Fruit fly (Drosophila melanogaster): ENCODE results near the gene CG3224.

Gene CG3224

DNA sequence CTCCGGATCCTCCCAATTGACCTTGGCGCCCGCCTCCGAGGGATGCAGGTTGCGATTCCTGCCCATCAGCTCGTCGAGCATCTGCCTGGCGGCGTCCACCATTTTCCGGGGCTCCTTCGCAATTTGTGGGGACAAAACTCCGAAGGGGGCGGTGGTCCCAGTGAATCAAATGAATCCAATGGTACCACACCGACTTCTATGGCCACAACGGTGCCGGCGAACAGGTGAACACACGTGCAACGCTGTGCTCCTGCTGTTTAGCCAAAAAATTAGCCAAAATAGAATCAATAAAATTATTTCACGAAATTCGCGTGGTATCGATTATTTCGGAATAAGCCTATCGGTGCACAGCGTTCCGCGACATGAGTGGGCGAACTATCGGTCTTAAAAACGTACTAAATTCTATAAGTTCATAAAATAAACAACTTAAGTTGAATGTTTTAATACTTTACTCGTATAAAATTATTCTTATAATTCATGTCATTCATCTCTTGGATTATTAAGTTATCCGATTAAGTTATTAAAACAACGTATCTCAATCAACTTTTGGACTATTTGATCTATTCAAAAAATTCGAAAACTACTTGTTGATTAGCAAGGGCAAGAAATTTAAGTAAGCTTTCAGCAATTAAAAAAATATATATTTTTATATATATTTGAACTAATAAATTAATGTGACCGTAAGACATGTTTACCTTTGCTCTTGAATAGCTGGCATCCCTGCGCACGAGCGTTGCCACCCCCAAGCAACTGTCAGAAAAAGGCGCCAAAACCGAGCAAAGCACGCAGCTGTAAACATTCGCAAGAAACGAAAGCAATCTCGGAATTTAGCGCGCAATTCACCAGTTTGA is 12.6 kb upstream of the CG3224 start, which contains the start of the genes CG3198 and Mcm6:
CG3198 (minus strand) TSS at position 337 of the 851 bp plus-strand sequence.
Mcm6 (plus strand) TSS at position 751 of the 851 bp plus-strand sequence.
- no peak for TF ChIP-seq noc (tag; optimal IDR thresholded peaks at IDR 0.05)

DNA sequence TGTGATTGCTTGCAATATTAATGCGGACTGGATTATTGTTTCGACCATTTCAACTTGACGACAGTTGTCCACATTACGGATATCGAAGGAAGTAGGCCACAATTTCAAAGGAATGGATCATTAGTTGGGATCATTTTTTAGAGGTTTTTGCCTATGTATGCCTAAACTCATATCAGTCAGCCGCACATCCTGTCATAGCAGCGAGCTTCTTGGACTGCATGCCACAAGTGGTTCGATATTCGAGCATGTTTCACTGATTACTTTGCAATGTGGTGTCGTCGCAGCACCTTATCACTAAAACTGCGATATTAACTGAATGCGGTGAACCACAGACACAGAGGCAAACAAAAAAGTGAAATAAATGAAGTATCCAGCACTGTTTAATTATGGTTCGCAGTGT is 2.7 kb upstream of the CG3224 start:
- TF ChIP-seq noc (tag; optimal IDR thresholded peaks at IDR 0.05): no peak

DNA sequence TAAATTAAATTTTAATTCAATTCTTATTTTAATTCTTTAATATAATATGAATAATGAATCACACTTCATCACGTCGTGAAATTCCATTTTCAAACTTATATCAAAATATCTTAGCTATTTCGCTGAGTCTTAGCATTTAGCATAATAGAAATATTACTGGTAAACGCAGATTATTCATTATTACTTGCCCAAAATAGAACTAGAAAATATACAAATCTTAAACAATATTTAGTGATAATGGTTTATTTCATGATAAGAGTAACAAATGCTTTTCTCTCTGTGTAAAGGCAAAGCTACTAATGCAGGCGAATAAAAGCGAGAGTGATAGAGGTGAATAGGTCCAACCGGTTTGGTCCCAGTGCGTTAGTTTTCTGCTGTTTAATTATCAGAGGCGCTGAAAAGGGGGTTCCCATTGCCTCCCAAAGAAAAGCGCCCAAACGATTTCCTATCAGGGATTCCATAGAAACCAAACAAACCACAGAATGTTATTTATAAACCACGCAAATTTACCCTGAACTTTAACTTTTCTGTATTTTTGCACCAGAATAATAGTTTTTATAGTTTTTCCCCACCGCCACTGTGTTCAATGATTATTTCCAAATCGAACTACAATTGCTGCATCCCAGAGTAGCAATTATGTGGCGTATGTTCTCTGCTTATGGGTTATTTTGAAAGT is 1.8 kb upstream of the CG3224 start:
- TF ChIP-seq noc (tag; optimal IDR thresholded peaks at IDR 0.05): no peak

DNA sequence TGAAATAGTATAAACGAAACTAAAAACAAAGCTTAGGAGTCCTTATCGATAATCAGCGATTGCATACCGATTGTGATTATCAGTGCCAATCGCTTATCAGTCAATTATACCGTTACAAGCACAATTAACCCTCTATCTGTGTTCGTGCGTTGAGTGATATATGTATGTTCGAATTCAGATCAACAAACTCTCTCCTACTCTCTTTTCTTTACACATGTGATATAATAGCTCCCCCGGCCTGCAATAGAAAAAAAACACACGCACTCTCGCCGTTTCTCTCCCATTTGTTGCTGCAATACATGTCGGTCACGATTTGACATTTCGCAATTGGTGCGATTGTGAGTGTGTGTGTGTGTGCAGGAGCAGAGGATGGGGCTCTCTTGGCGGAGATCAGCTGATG is 1.1 kb upstream of the CG3224 start:
- TF ChIP-seq noc (tag; optimal IDR thresholded peaks at IDR 0.05): no peak

DNA sequence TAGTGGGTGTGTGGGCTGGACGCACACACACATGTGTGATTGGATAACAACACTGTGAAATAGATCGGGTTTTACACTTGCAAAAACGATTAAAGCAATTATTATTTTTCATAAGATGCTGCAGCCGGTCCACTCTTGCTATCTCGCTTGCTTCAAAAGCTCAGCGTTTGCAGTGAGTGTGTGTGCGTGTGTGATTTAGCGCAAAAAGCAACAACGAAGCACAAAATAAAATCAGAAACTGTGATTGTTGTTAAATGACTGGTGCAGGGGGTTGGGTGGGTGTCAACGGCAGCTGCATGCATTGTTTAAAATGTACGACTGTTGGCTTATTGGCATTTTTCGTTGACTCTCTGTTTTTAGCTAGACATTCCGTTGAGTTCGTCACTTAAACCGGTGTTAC is 618 bp upstream of the CG3224 start:
- TF ChIP-seq noc (tag; optimal IDR thresholded peaks at IDR 0.05): no peak

DNA sequence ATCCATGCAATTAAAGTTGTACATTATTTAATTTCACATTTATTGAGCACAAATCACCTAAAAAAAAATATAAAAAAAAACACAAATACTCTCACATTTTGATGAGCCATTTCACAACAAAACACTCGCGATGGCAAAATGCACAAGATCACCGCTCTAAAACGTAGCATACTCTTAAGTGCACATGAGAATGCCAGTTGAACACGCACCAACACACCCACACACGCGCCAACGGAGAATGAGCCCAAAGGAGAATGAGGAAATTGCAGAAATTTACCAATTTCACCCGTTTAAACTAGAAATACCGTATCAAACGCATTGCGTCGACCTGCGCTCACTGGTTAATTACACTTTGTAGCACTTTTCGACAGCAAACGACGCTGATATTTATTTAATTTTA is 1.3 kb downstream of the CG3224 start:
- no peak for TF ChIP-seq noc (tag; optimal IDR thresholded peaks at IDR 0.05)

DNA sequence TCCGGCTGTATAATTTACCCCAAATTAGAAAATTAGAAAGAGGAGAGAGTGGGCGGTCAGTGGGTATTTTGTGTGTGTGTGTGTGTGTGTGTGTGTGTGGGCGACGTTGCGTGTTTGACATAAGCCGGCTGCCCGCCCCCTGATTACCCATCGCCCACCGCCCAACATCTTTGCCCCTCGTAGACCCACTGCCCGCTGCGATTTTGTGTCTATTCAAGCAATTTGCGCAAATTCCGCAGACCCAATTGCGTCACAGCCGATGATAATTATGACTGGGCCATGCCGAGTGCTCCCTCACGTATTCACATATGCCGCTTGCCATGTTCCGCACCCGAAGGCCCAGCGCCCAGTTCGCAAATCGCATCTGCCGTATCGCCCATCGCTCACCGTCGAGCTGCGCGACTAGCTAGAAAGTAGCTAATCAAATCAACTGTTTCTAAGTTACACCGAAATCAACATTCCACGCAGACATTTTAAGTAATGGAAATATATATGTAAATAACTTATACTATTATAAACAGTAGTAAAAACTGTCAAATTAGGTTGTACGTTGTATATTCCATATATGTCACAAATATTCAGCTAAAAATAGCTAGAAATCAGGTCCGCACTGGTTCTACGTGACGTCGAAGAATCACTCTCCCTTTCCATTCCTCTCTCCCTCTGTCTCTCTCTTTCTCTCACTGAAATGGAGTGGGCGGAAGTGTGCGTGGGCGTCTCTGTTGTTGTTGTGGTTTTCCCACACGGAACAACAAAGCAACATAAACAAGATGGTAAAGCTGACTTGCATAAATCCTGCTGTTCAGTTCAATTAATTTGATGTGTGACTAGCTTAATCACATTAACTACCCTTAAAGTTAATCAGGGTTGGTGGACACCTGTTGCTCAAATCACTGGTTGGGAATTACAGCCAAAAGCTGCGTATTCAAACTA is 4.4 kb downstream of the CG3224 start:
- TF ChIP-seq noc (tag; optimal IDR thresholded peaks at IDR 0.05): peak; percentile 74

DNA sequence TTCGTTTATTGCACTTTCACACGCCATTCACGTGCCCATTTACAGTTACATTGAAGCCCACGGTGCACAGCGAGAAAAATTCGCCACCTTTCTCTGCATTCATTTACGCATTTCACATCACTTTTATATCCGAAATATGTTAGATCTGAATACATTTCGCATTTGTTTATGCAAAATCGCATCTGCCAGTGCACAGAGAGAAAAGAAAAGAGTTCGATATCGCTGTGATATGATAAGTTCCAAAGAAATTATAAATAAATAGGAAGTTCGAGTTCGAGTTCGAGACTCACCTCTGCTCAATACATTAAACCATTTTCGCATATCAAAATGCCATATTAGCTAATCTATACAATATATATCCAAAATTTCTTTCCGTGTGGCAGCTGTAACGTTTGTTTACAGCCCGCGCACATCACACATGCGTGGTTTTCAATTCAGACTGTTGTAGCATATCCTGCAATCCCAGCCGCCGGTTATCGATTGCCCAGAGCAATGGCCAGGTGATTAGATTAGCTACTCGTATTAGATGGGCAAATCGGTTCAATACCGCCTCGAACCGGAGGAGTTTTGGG is 5.2 kb downstream of the CG3224 start:
- peak; percentile 80 for TF ChIP-seq noc (tag; optimal IDR thresholded peaks at IDR 0.05)

DNA sequence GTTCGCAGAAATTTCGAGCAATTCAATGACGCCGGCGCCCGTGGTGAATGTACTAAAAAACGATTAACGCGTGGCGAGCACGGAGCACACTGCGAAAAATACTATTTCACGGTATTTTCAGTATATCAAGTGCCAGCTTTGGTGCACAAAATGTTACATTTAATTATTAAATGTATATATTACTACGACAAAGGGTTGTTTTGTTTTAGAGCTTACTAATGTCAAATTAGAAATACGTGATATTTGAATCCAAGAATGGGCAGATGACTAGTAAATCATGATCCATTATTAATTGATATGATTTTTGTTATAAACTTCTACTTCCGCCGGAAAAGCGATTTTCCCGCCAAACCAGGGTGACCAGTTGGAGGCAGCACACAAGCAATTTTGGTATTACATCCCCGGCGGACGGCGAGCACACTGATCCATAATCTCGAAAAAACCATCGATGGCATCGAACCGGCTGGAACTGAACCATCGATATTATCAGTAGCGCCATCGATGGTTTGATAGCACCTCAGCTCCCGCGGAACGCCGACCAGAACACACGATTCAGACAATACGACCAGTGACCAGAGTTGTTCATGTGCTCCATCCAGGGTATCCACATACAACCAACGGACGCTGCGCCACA is 6.9 kb downstream of the CG3224 start, which contains the start of the genes CG3226 and Cdc7:
CG3226 (minus strand) TSS at position 51 of the 634 bp plus-strand sequence.
Cdc7 (plus strand) TSS at position 344 of the 634 bp plus-strand sequence.
- peak; percentile 66 for TF ChIP-seq noc (tag; optimal IDR thresholded peaks at IDR 0.05)

DNA sequence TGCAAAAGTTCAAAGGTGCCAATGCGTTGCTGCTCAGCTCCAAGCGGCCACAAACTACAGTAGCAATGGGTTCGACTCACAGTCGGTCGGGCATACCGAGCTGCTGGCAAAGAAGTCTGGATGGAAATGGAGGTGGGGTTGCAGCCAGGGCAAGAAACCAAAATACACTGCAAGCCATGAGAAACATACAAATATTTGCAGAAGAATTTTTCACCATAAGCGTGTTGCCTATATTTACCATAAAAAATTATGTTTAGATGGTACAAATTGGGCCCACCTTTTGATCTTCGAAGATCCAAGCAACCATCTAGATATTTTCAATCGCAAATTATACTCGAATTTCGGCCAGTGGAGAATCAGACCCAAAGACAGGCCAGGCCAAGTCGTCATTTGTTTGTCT is 14.4 kb downstream of the CG3224 start:
- no peak for TF ChIP-seq noc (tag; optimal IDR thresholded peaks at IDR 0.05)

DNA sequence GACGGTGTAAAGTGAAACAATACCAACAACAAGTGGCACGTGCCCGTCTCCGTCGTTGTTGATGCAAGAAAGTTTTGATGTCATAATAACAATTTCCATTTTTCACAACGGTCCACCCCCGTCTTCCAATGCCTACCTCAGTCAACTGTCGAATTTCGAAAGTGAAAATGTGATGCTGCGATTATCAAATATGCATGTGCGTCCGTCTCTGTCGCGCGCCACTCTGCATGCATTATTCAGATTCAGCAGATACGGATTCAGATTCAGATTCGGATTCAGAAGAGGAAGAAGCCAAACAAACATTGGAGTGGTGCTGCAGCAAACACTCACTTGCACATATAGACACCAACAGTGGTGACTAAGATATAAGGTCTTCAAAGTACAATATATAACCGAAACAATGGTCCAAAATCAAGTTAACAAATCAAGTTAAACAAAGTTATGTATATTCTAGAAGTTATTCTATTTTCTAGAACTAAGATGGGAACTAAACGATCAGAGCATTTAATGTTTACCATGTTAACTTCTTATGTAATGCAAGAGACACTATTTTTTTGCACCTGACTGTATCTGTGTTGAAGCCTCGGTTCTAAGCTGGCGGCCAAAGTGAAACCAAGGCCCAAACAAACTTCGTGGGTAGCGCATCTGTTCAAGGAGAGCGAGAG is 18.5 kb downstream of the CG3224 start:
- TF ChIP-seq noc (tag; optimal IDR thresholded peaks at IDR 0.05): no peak

DNA sequence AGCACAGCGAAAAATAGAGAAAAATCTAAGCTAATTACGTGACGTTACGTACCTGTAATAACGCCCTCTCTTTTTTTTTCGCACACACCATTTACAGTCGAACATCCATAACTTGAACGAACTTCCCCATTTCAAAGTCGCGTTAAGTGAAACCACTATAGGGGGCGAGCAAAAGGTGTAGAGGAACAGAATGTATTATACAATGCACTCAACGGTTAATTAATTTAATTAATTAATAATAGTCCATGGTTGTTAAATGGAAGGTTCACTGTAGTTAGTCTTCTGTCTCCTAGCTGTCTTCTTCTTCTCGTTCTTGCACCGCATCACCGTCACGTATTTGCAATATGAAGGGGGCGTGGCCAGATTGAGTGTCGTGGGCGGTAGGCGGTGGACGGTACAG is 19.7 kb downstream of the CG3224 start:
- no peak for TF ChIP-seq noc (tag; optimal IDR thresholded peaks at IDR 0.05)

DNA sequence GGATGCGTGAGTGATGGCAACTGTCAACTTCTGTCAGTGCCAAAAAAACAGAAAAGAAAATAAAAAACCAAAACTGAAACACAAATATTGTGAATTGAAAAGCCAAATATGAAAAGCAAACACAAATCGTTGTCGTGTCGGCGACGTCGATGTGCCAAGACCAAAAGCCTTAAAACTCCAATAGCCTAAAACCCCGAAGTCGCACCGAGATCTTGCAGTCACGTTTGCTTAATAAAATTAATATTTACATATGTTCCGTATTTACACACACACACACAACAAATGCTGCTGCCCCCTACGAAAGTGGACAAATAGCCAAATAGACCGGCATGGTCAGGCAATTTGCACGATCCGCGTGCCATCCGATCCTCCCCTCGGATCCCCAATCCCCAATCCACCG is 23.1 kb downstream of the CG3224 start:
- TF ChIP-seq noc (tag; optimal IDR thresholded peaks at IDR 0.05): no peak

DNA sequence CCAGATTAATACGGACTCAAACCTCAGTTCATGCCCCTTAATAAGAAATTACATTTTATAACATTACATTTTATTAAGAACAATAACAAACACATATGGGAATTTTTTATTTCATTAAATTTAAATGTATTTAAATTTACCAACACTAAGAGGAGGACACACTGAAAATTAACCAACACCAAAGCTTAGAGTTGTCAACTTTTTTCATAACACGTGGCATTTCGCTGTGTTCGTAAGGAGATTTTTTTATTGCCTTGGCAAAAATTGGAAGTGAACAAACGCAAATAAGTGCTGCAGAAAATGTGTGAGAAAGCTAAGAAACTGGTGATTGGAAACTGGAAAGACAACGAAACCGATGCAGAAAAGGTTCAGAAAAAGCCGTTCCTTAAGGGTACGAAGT is 27.6 kb downstream of the CG3224 start, which contains the start of gene CG14443:
CG14443 (plus strand) TSS at position 301 of the 400 bp plus-strand sequence.
- no peak for TF ChIP-seq noc (tag; optimal IDR thresholded peaks at IDR 0.05)

Data from whole organism, larva.